Worm (Caenorhabditis elegans): Measurements from ENCODE around the gene sec-15.

DNA sequence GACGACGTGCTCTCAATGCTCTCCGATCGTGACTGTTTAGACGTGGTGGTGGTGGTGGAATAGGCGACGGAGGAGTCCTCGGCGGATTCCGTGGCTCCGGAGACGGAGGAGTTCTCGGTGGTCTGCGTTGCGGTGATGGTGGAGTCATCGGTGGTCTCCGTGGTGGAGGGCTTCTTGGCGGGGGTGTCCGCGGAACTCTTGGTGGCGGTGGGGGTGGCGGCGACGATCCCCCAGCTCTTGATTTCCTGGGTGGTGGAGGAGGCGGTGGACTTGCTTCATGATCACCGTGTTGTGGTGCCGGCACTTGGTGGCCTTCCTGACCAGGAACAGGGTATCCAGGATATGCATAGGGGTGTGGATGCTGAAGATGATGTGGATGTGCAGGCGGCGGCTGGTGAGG, 30.0 kb downstream of the sec-15 start:
- TF ChIP-seq unc-120 (tag; optimal IDR thresholded peaks at IDR 0.05; ENCODE audit: poor library complexity, severe bottlenecking), result no peak
- TF ChIP-seq pha-4 (tag; optimal IDR thresholded peaks at IDR 0.05), result no peak
- no peak for TF ChIP-seq lin-13 (tag; optimal IDR thresholded peaks at IDR 0.05)
- TF ChIP-seq drap-1 (GFP tag; optimal IDR thresholded peaks at IDR 0.05), result no peak
- no peak for TF ChIP-seq zip-8 (tag; optimal IDR thresholded peaks at IDR 0.05)
